Worm (Caenorhabditis elegans) whole organism, early embryonic: ENCODE measurements around the gene clec-207.

Source experiments
- B0310.2 ChIP-seq: sonication (generic microtip); optimal IDR thresholded peaks from 2 replicates; lab custom pipeline; 2016; ENCODE audit warnings: mild to moderate bottlenecking, missing genetic modification characterization, missing compliant biosample characterization
- F13C5.2 ChIP-seq: sonication (generic microtip); optimal IDR thresholded peaks from 2 replicates; lab custom pipeline; 2017; ENCODE audit warnings: mild to moderate bottlenecking, missing genetic modification characterization, inconsistent platforms, missing compliant biosample characterization
- aly-1 ChIP-seq: sonication (generic microtip); optimal IDR thresholded peaks from 2 replicates; lab custom pipeline; 2016; ENCODE audit warnings: missing genetic modification characterization, missing compliant biosample characterization
- ama-1 ChIP-seq: fragments of 150-350 bp; optimal IDR thresholded peaks from 2 replicates; lab custom pipeline; 2014
- ceh-13 ChIP-seq: fragments of 200-800 bp; sonication (Bioruptor generic); optimal IDR thresholded peaks from 2 replicates; lab custom pipeline; 2018; ENCODE audit warnings: mild to moderate bottlenecking, missing genetic modification characterization, missing compliant biosample characterization
- ceh-36 ChIP-seq: sonication (generic microtip); optimal IDR thresholded peaks from 2 replicates; lab custom pipeline; 2016; ENCODE audit warnings: missing genetic modification characterization, inconsistent platforms, missing compliant biosample characterization
- ets-7 ChIP-seq: sonication (generic microtip); optimal IDR thresholded peaks from 2 replicates; lab custom pipeline; 2016; ENCODE audit warnings: missing genotype, missing genetic modification characterization, missing compliant biosample characterization
- flt-1 ChIP-seq: fragments of 200-800 bp; sonication (Bioruptor generic); IDR thresholded peaks from 2 replicates; pipeline ENCODE4 v1.3.6; 2022; ENCODE audit warnings: missing genetic modification characterization, missing compliant biosample characterization
- hmbx-1 ChIP-seq: sonication (generic microtip); optimal IDR thresholded peaks from 2 replicates; lab custom pipeline; 2016; ENCODE audit warnings: mild to moderate bottlenecking, missing genetic modification characterization, missing compliant biosample characterization
- hmg-4 ChIP-seq: fragments of 200-800 bp; sonication (Bioruptor generic); optimal IDR thresholded peaks from 2 replicates; lab custom pipeline; 2018; ENCODE audit warnings: mild to moderate bottlenecking, missing genetic modification characterization, missing compliant biosample characterization
- hnd-1 ChIP-seq: sonication (generic microtip); optimal IDR thresholded peaks from 2 replicates; lab custom pipeline; 2016; ENCODE audit warnings: missing genetic modification characterization, missing compliant biosample characterization
- pes-1 ChIP-seq: fragments of 200-800 bp; sonication (Bioruptor generic); IDR thresholded peaks from 2 replicates; pipeline ENCODE4 v1.3.6; 2022; ENCODE audit warnings: missing genetic modification reagents, missing genetic modification characterization, missing compliant biosample characterization
- scrt-1 ChIP-seq: fragments of 200-800 bp; sonication (Bioruptor generic); IDR thresholded peaks from 2 replicates; pipeline ENCODE4 v1.3.6; 2022; ENCODE audit warnings: missing genetic modification characterization, missing compliant biosample characterization
- sea-1 ChIP-seq: fragments of 200-800 bp; sonication (Bioruptor generic); conservative IDR thresholded peaks from 2 replicates; pipeline ENCODE4 v1.3.6; 2022; ENCODE audit warnings: missing genetic modification characterization, missing compliant biosample characterization
- tbx-11 ChIP-seq: fragments of 200-800 bp; sonication (Bioruptor generic); IDR thresholded peaks from 2 replicates; pipeline ENCODE4 v1.3.6; 2022; ENCODE audit warnings: missing genetic modification characterization, missing compliant biosample characterization
- tbx-37 ChIP-seq: fragments of 200-800 bp; sonication (Bioruptor generic); conservative IDR thresholded peaks from 2 replicates; pipeline ENCODE4 v1.3.6; 2022; ENCODE audit warnings: missing genetic modification reagents, missing genetic modification characterization, missing compliant biosample characterization
- tra-4 ChIP-seq: sonication (generic microtip); optimal IDR thresholded peaks from 2 replicates; lab custom pipeline; 2017; ENCODE audit warnings: missing genetic modification characterization, missing compliant biosample characterization

The clec-207 gene

ce11 chrV:2123164-2123563 is 27.3 kb downstream of the clec-207 start:
- TF ChIP-seq F13C5.2 (tag; lab: Kevin White, UChicago), result no peak
- TF ChIP-seq pes-1 (GFP tag; lab: Robert Waterston, UW), result no peak
- TF ChIP-seq sea-1 (GFP tag; lab: Robert Waterston, UW), result no peak
- TF ChIP-seq scrt-1 (GFP tag; lab: Robert Waterston, UW), result no peak
- no peak for TF ChIP-seq ama-1 (lab: Kevin White, UChicago)
- TF ChIP-seq tra-4, result no peak
- TF ChIP-seq ets-7 (tag; lab: Kevin White, UChicago), result no peak
- TF ChIP-seq aly-1 (tag; lab: Kevin White, UChicago), result no peak
- no peak for TF ChIP-seq tbx-37 (GFP tag; lab: Robert Waterston, UW)
- no peak for TF ChIP-seq B0310.2
- no peak for TF ChIP-seq ceh-13 (GFP tag; lab: Kevin White, UChicago)
- TF ChIP-seq hmbx-1 (tag; lab: Kevin White, UChicago), result no peak
- TF ChIP-seq hnd-1 (tag; lab: Kevin White, UChicago), result no peak
- TF ChIP-seq tbx-11 (GFP tag; lab: Robert Waterston, UW), result no peak
- no peak for TF ChIP-seq ceh-36 (tag; lab: Kevin White, UChicago)
- TF ChIP-seq flt-1 (GFP tag; lab: Robert Waterston, UW), result no peak
- no peak for TF ChIP-seq hmg-4 (GFP tag; lab: Kevin White, UChicago)

- no peak for TF ChIP-seq ets-7 (tag; lab: Kevin White, UChicago)
- no peak for TF ChIP-seq ama-1 (lab: Kevin White, UChicago)
- no peak for TF ChIP-seq flt-1 (GFP tag; lab: Robert Waterston, UW)
- TF ChIP-seq scrt-1 (GFP tag; lab: Robert Waterston, UW), result no peak
- no peak for TF ChIP-seq tbx-11 (GFP tag; lab: Robert Waterston, UW)
- TF ChIP-seq F13C5.2 (tag; lab: Kevin White, UChicago), result no peak
- TF ChIP-seq sea-1 (GFP tag; lab: Robert Waterston, UW), result no peak
- TF ChIP-seq hmbx-1 (tag; lab: Kevin White, UChicago), result no peak
- TF ChIP-seq pes-1 (GFP tag; lab: Robert Waterston, UW), result no peak
- no peak for TF ChIP-seq ceh-36 (tag; lab: Kevin White, UChicago)
- no peak for TF ChIP-seq tbx-37 (GFP tag; lab: Robert Waterston, UW)
- no peak for TF ChIP-seq ceh-13 (GFP tag; lab: Kevin White, UChicago)
- TF ChIP-seq B0310.2, result no peak
- no peak for TF ChIP-seq hmg-4 (GFP tag; lab: Kevin White, UChicago)
- no peak for TF ChIP-seq hnd-1 (tag; lab: Kevin White, UChicago)
- no peak for TF ChIP-seq tra-4
- no peak for TF ChIP-seq aly-1 (tag; lab: Kevin White, UChicago)
Measured at ce11 chrV:2126554-2126953, 30.7 kb downstream of the clec-207 start.

ce11 chrV:2126996-2127585 is 31.2 kb downstream of the clec-207 start, which contains the start of gene ldp-1:
Gene ldp-1, plus strand, starts transcription at chrV:2127535.
- TF ChIP-seq pes-1 (GFP tag; lab: Robert Waterston, UW), result 0 out of 2 replicates have a peak, but pooled peaks have one; percentile 56
- no peak for TF ChIP-seq sea-1 (GFP tag; lab: Robert Waterston, UW)
- TF ChIP-seq tbx-37 (GFP tag; lab: Robert Waterston, UW), result peak; percentile 73

ce11 chrV:2132675-2133074 is 36.8 kb downstream of the clec-207 start:
- TF ChIP-seq tbx-11 (GFP tag; lab: Robert Waterston, UW), result no peak
- TF ChIP-seq hmbx-1 (tag; lab: Kevin White, UChicago), result no peak
- TF ChIP-seq ceh-36 (tag; lab: Kevin White, UChicago), result no peak

ce11 chrV:2133512-2133911 is 37.6 kb downstream of the clec-207 start:
- no peak for TF ChIP-seq ceh-36 (tag; lab: Kevin White, UChicago)
- no peak for TF ChIP-seq tbx-37 (GFP tag; lab: Robert Waterston, UW)
- TF ChIP-seq pes-1 (GFP tag; lab: Robert Waterston, UW), result 0 out of 2 replicates have a peak, but pooled peaks have one; percentile 34

ce11 chrV:2134340-2134739 is 38.5 kb downstream of the clec-207 start:
- TF ChIP-seq hmg-4 (GFP tag; lab: Kevin White, UChicago), result no peak
- no peak for TF ChIP-seq aly-1 (tag; lab: Kevin White, UChicago)
- no peak for TF ChIP-seq sea-1 (GFP tag; lab: Robert Waterston, UW)
- no peak for TF ChIP-seq F13C5.2 (tag; lab: Kevin White, UChicago)
- no peak for TF ChIP-seq ama-1 (lab: Kevin White, UChicago)
- no peak for TF ChIP-seq scrt-1 (GFP tag; lab: Robert Waterston, UW)
- TF ChIP-seq B0310.2, result no peak
- TF ChIP-seq tbx-11 (GFP tag; lab: Robert Waterston, UW), result no peak
- no peak for TF ChIP-seq ceh-36 (tag; lab: Kevin White, UChicago)
- no peak for TF ChIP-seq hmbx-1 (tag; lab: Kevin White, UChicago)
- no peak for TF ChIP-seq hnd-1 (tag; lab: Kevin White, UChicago)
- no peak for TF ChIP-seq tra-4
- TF ChIP-seq tbx-37 (GFP tag; lab: Robert Waterston, UW), result no peak
- no peak for TF ChIP-seq ets-7 (tag; lab: Kevin White, UChicago)
- TF ChIP-seq ceh-13 (GFP tag; lab: Kevin White, UChicago), result no peak
- no peak for TF ChIP-seq flt-1 (GFP tag; lab: Robert Waterston, UW)
- no peak for TF ChIP-seq pes-1 (GFP tag; lab: Robert Waterston, UW)

- TF ChIP-seq tbx-11 (GFP tag; lab: Robert Waterston, UW), result no peak
- no peak for TF ChIP-seq B0310.2
- no peak for TF ChIP-seq hmg-4 (GFP tag; lab: Kevin White, UChicago)
- TF ChIP-seq hnd-1 (tag; lab: Kevin White, UChicago), result no peak
- no peak for TF ChIP-seq ceh-13 (GFP tag; lab: Kevin White, UChicago)
- no peak for TF ChIP-seq hmbx-1 (tag; lab: Kevin White, UChicago)
- no peak for TF ChIP-seq aly-1 (tag; lab: Kevin White, UChicago)
- no peak for TF ChIP-seq scrt-1 (GFP tag; lab: Robert Waterston, UW)
- TF ChIP-seq F13C5.2 (tag; lab: Kevin White, UChicago), result no peak
- TF ChIP-seq tbx-37 (GFP tag; lab: Robert Waterston, UW), result no peak
Measured at ce11 chrV:2135323-2135722, 39.5 kb downstream of the clec-207 start.
